Worm (Caenorhabditis elegans): ENCODE measurements around the gene F45F2.10.
A peak's percentile ranks its signal among the peaks of the same experiment; 100 is the strongest.

DNA sequence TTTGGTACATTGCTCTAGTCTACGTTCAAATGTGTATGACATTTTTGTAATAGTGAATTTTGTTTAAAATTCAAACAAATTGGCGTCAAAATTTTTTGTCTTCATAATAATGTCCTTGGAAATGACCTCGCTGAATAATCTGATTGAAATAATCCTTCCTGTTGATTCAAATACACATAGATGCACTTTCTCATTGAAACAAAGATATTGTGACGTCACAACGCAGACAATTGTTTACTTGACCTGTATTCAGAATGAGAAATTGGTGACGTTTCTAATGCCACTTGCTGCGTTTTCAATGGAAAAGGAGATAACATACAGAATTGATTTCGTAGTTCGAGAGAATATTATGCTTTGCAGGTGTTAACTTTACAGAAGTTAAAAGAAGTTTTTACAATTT lies 15.2 kb upstream of the F45F2.10 start:
- TF ChIP-seq unc-130 (tag; optimal IDR thresholded peaks at IDR 0.05) (no peak), egl-27 (tag; optimal IDR thresholded peaks at IDR 0.05) (no peak), zag-1 (tag; optimal IDR thresholded peaks at IDR 0.05) (no peak), C34B4.2 (tag; optimal IDR thresholded peaks at IDR 0.05) (no peak), sox-4 (tag; optimal IDR thresholded peaks at IDR 0.05) (no peak), nhr-85 (tag) (peak; percentile 87), lir-3 (tag; optimal IDR thresholded peaks at IDR 0.05; ENCODE audit: poor library complexity) (no peak), skn-1 (tag; optimal IDR thresholded peaks at IDR 0.05) (no peak), pqm-1 (tag; optimal IDR thresholded peaks at IDR 0.05) (no peak)

Measured in whole organism, L1 larva.